Worm (Caenorhabditis elegans) whole organism, L3 larva: ENCODE results near the gene ZK616.3.

Source experiments
- ceh-9 ChIP-seq: sonication (generic microtip); optimal IDR thresholded peaks from 2 replicates; lab custom pipeline; 2018; ENCODE audit warnings: missing biosample characterization, missing genetic modification characterization
- daf-12 ChIP-seq: fragments of 150-350 bp; optimal IDR thresholded peaks from 2 replicates; lab custom pipeline; 2014; ENCODE audit warnings: missing biosample characterization, missing genetic modification reagents, missing genetic modification characterization
- egl-27 ChIP-seq: sonication (generic microtip); optimal IDR thresholded peaks from 4 replicates; lab custom pipeline; 2017; ENCODE audit warnings: missing biosample characterization, missing genetic modification reagents, missing genetic modification characterization
- elt-3 ChIP-seq, 3 experiments: fragments of 150-350 bp in 1 of 3; sonication (generic microtip) in 2 of 3; optimal IDR thresholded peaks; 2 replicates in 2 of 3; 4 replicates in 1 of 3; lab custom pipeline; 2014 to 2017; ENCODE audit warnings: missing biosample characterization in 3 of 3, missing genetic modification characterization in 3 of 3
- fos-1 ChIP-seq: fragments of 150-350 bp; optimal IDR thresholded peaks from 2 replicates; lab custom pipeline; 2014; ENCODE audit warnings: missing biosample characterization, missing genetic modification characterization
- mdl-1 ChIP-seq: fragments of 150-350 bp; optimal IDR thresholded peaks from 2 replicates; lab custom pipeline; 2014; ENCODE audit warnings: missing biosample characterization, missing genetic modification characterization
- nfya-1 ChIP-seq: sonication (generic microtip); optimal IDR thresholded peaks from 2 replicates; lab custom pipeline; 2017; ENCODE audit warnings: missing genetic modification characterization, mild to moderate bottlenecking, missing compliant biosample characterization, antibody characterized with exemption, moderate library complexity; ENCODE audit not compliant: insufficient read depth
- nhr-12 ChIP-seq: fragments of 150-350 bp; optimal IDR thresholded peaks from 2 replicates; lab custom pipeline; 2014; ENCODE audit warnings: missing biosample characterization, missing genetic modification characterization
- nhr-28 ChIP-seq: fragments of 150-350 bp; optimal IDR thresholded peaks from 2 replicates; lab custom pipeline; 2014; ENCODE audit warnings: missing biosample characterization, missing genetic modification characterization
- nhr-76 ChIP-seq: fragments of 150-350 bp; sonication (generic microtip); optimal IDR thresholded peaks from 5 replicates; lab custom pipeline; 2014; ENCODE audit warnings: missing biosample characterization, missing genetic modification characterization
- nhr-77 ChIP-seq: fragments of 150-350 bp; optimal IDR thresholded peaks from 2 replicates; lab custom pipeline; 2014; ENCODE audit warnings: missing biosample characterization, missing genetic modification characterization
- skn-1 ChIP-seq: fragments of 150-350 bp; optimal IDR thresholded peaks from 2 replicates; lab custom pipeline; 2014; ENCODE audit warnings: missing biosample characterization, missing genetic modification characterization
- snpc-4 ChIP-seq: fragments of 150-350 bp; optimal IDR thresholded peaks from 2 replicates; lab custom pipeline; 2014; ENCODE audit warnings: missing biosample characterization, missing genetic modification characterization
- zag-1 ChIP-seq: fragments of 150-350 bp; optimal IDR thresholded peaks from 2 replicates; lab custom pipeline; 2014; ENCODE audit warnings: missing biosample characterization, missing genetic modification characterization

DNA sequence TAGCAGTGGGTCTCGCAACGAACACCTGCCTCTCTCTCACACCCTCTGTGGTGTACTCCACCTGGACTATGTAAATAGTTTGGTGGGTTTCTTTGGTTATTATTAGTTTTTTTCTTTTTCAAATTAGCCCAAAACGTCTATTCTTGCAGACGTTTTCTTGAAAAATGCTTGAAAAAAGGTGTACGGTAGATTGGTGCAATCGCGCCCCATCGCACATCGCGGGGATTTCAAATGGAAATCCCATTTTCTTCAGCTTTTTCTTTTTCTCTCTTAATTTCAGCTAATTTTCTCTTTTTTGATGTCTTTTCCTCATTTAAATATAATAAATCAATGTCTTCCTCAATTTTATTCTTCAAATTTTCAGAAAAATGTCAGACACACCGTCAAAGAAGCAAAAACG is 42.7 kb upstream of the ZK616.3 start, which contains the start of gene Y4C6B.1:
- TF ChIP-seq nfya-1 (tag; lab: Kevin White, UChicago) (peak; percentile 22), nhr-77 (tag; lab: Kevin White, UChicago) (no peak), daf-12 (tag; lab: Kevin White, UChicago) (no peak), fos-1 (tag; lab: Kevin White, UChicago) (no peak), zag-1 (tag; lab: Kevin White, UChicago) (no peak), nhr-28 (tag; lab: Kevin White, UChicago) (no peak), ceh-9 (tag; lab: Kevin White, UChicago) (no peak), mdl-1 (tag; lab: Kevin White, UChicago) (no peak), egl-27 (no peak), snpc-4 (no peak), nhr-12 (tag; lab: Kevin White, UChicago) (no peak), skn-1 (tag; lab: Kevin White, UChicago) (no peak), nhr-76 (tag; lab: Kevin White, UChicago) (no peak), elt-3 (tag; optimal IDR thresholded peaks at IDR 0.05; lab: Kevin White, UChicago) (no peak)
